Fruit fly (Drosophila melanogaster) whole organism, embryonic: ENCODE results near the gene wam.

Experiments
- Abd-B ChIP-seq: fragments of 200-800 bp; sonication (Bioruptor generic); optimal IDR thresholded peaks from 2 replicates; lab custom pipeline; 2018; ENCODE audit warnings: missing biosample characterization, mild to moderate bottlenecking, missing genetic modification characterization, moderate library complexity
- CG10654 ChIP-seq: fragments of 200-800 bp; sonication (Bioruptor generic); optimal IDR thresholded peaks from 2 replicates; lab custom pipeline; 2016; ENCODE audit warnings: missing biosample characterization, missing genetic modification characterization
- CG1233 ChIP-seq: fragments of 200-800 bp; sonication (Bioruptor generic); optimal IDR thresholded peaks from 4 replicates; lab custom pipeline; 2018; ENCODE audit warnings: missing biosample characterization, mild to moderate bottlenecking, missing genetic modification characterization
- CG12391 ChIP-seq: fragments of 200-800 bp; sonication (Bioruptor generic); optimal IDR thresholded peaks from 3 replicates; lab custom pipeline; 2018; ENCODE audit warnings: missing biosample characterization, mild to moderate bottlenecking, missing genetic modification characterization, moderate library complexity
- CG12942 ChIP-seq: fragments of 200-800 bp; sonication (Bioruptor generic); optimal IDR thresholded peaks from 3 replicates; lab custom pipeline; 2016; ENCODE audit warnings: missing biosample characterization, missing genetic modification characterization
- CG15514 ChIP-seq: fragments of 200-800 bp; sonication (Bioruptor generic); optimal IDR thresholded peaks from 3 replicates; lab custom pipeline; 2017; ENCODE audit warnings: missing biosample characterization, missing genetic modification characterization, mild to moderate bottlenecking, moderate library complexity, missing genetic modification reagents
- CG1602 ChIP-seq: fragments of 200-800 bp; sonication (Bioruptor generic); optimal IDR thresholded peaks from 3 replicates; lab custom pipeline; 2016; ENCODE audit warnings: missing biosample characterization, missing genetic modification characterization
- CG17385 ChIP-seq: fragments of 200-800 bp; sonication (Bioruptor generic); optimal IDR thresholded peaks from 3 replicates; lab custom pipeline; 2018; ENCODE audit warnings: missing biosample characterization, mild to moderate bottlenecking, missing genetic modification characterization
- CG18599 ChIP-seq: fragments of 200-800 bp; sonication (Bioruptor generic); optimal IDR thresholded peaks from 3 replicates; lab custom pipeline; 2017; ENCODE audit warnings: missing biosample characterization, missing genetic modification characterization, mild to moderate bottlenecking, moderate library complexity, missing genetic modification reagents
- CG2678 ChIP-seq: fragments of 200-800 bp; sonication (Bioruptor generic); optimal IDR thresholded peaks from 3 replicates; lab custom pipeline; 2019; ENCODE audit warnings: missing biosample characterization, mild to moderate bottlenecking, missing genetic modification characterization, moderate library complexity
- CG30403 ChIP-seq: fragments of 200-800 bp; sonication (Bioruptor generic); optimal IDR thresholded peaks from 3 replicates; lab custom pipeline; 2016; ENCODE audit warnings: missing biosample characterization, missing genetic modification characterization
- CG3163 ChIP-seq: fragments of 200-800 bp; sonication (Bioruptor generic); optimal IDR thresholded peaks from 3 replicates; lab custom pipeline; 2016; ENCODE audit warnings: missing biosample characterization, missing genetic modification characterization
- CG7839 ChIP-seq: fragments of 200-800 bp; sonication (Bioruptor generic); optimal IDR thresholded peaks from 3 replicates; lab custom pipeline; 2018; ENCODE audit warnings: missing biosample characterization, mild to moderate bottlenecking, missing genetic modification characterization, moderate library complexity
- CG9609 ChIP-seq: fragments of 200-800 bp; sonication (Bioruptor generic); optimal IDR thresholded peaks from 3 replicates; lab custom pipeline; 2016; ENCODE audit warnings: missing biosample characterization, missing genetic modification characterization
- D19B ChIP-seq: fragments of 200-800 bp; sonication (Bioruptor generic); optimal IDR thresholded peaks from 2 replicates; lab custom pipeline; 2017; ENCODE audit warnings: missing biosample characterization, mild to moderate bottlenecking, missing genetic modification characterization
- E2f1 ChIP-seq: fragments of 200-800 bp; sonication (Bioruptor generic); IDR thresholded peaks from 2 replicates; pipeline ENCODE4 v1.3.6; 2022; ENCODE audit warnings: missing biosample characterization, missing genetic modification characterization
- Ets97D ChIP-seq: fragments of 200-800 bp; sonication (Bioruptor generic); optimal IDR thresholded peaks from 3 replicates; lab custom pipeline; 2016; ENCODE audit warnings: missing biosample characterization, missing genetic modification characterization
- Hey ChIP-seq: fragments of 200-800 bp; sonication (Bioruptor generic); optimal IDR thresholded peaks from 3 replicates; lab custom pipeline; 2018; ENCODE audit warnings: missing biosample characterization, mild to moderate bottlenecking, missing genetic modification characterization
- Hsf ChIP-seq: fragments of 200-800 bp; sonication (Bioruptor generic); optimal IDR thresholded peaks from 3 replicates; lab custom pipeline; 2016; ENCODE audit warnings: missing biosample characterization, missing genetic modification characterization
- Lim3 ChIP-seq: fragments of 200-800 bp; sonication (Bioruptor generic); IDR thresholded peaks from 2 replicates; pipeline ENCODE4 v1.3.6; 2022; ENCODE audit warnings: missing biosample characterization, missing genetic modification characterization
- Max ChIP-seq: fragments of 200-800 bp; sonication (Bioruptor generic); optimal IDR thresholded peaks from 2 replicates; lab custom pipeline; 2016; ENCODE audit warnings: missing biosample characterization, mild to moderate bottlenecking, missing genetic modification characterization
- Nf-YC ChIP-seq: fragments of 200-800 bp; optimal IDR thresholded peaks from 3 replicates; lab custom pipeline; 2019; ENCODE audit warnings: missing biosample characterization, mild to moderate bottlenecking, missing genetic modification characterization, moderate library complexity
- Ptx1 ChIP-seq: fragments of 200-800 bp; sonication (Bioruptor generic); IDR thresholded peaks from 2 replicates; pipeline ENCODE4 v1.3.6; 2022; ENCODE audit warnings: missing biosample characterization, missing genetic modification characterization
- Rfx ChIP-seq: fragments of 200-800 bp; sonication (Bioruptor generic); IDR thresholded peaks from 2 replicates; pipeline ENCODE4 v1.3.6; 2022; ENCODE audit warnings: missing biosample characterization, missing genetic modification characterization
- Spps ChIP-seq: fragments of 200-800 bp; sonication (Bioruptor generic); optimal IDR thresholded peaks from 2 replicates; lab custom pipeline; 2018; ENCODE audit warnings: missing biosample characterization, mild to moderate bottlenecking, missing genetic modification characterization
- Xrp1 ChIP-seq: fragments of 200-800 bp; sonication (Bioruptor generic); IDR thresholded peaks from 2 replicates; pipeline ENCODE4 v1.3.6; 2022; ENCODE audit warnings: missing biosample characterization, missing genetic modification characterization
- aop ChIP-seq: fragments of 200-800 bp; sonication (Bioruptor generic); IDR thresholded peaks from 2 replicates; pipeline ENCODE4 v1.3.6; 2022; ENCODE audit warnings: missing biosample characterization, missing genetic modification characterization
- bab2 ChIP-seq: fragments of 200-800 bp; sonication (Bioruptor generic); optimal IDR thresholded peaks from 2 replicates; lab custom pipeline; 2016; ENCODE audit warnings: missing biosample characterization, missing genetic modification characterization
- bigmax ChIP-seq: fragments of 200-800 bp; sonication (Bioruptor generic); optimal IDR thresholded peaks from 2 replicates; lab custom pipeline; 2018; ENCODE audit warnings: missing biosample characterization, mild to moderate bottlenecking, missing genetic modification characterization
- chif ChIP-seq, 2 experiments: fragments of 200-800 bp; sonication (Bioruptor generic); optimal IDR thresholded peaks; 3 replicates each; lab custom pipeline; 2016; ENCODE audit warnings: missing biosample characterization in 2 of 2, missing genetic modification characterization in 2 of 2
- ci ChIP-seq: fragments of 200-800 bp; sonication (Bioruptor generic); IDR thresholded peaks from 3 replicates; pipeline ENCODE4 v1.3.6; 2022; ENCODE audit warnings: missing biosample characterization, missing genetic modification characterization
- cwo ChIP-seq: fragments of 200-800 bp; sonication (Bioruptor generic); optimal IDR thresholded peaks from 3 replicates; lab custom pipeline; 2017; ENCODE audit warnings: missing biosample characterization, missing genetic modification characterization, mild to moderate bottlenecking, moderate library complexity, missing genetic modification reagents
- dmrt99B ChIP-seq: fragments of 200-800 bp; sonication (Bioruptor generic); optimal IDR thresholded peaks from 2 replicates; lab custom pipeline; 2018; ENCODE audit warnings: missing biosample characterization, mild to moderate bottlenecking, missing genetic modification characterization, moderate library complexity
- emc ChIP-seq: fragments of 200-800 bp; sonication (Bioruptor generic); optimal IDR thresholded peaks from 2 replicates; lab custom pipeline; 2016; ENCODE audit warnings: missing biosample characterization, missing genetic modification characterization
- eve ChIP-seq, 2 experiments: fragments of >200 bp; optimal IDR thresholded peaks; 2 replicates each; lab custom pipeline; 2017; ENCODE audit warnings: missing biosample characterization in 2 of 2, missing genetic modification characterization in 2 of 2
- gsb-n ChIP-seq: fragments of 200-800 bp; sonication (Bioruptor generic); optimal IDR thresholded peaks from 3 replicates; lab custom pipeline; 2018; ENCODE audit warnings: missing biosample characterization, mild to moderate bottlenecking, missing genetic modification characterization
- hkb ChIP-seq, 2 experiments: fragments of 200-800 bp in 1 of 2; fragments of >200 bp in 1 of 2; sonication (Bioruptor generic) in 1 of 2; IDR thresholded peaks in 1 of 2; optimal IDR thresholded peaks in 1 of 2; 2 replicates each; pipeline versions ENCODE4 v1.3.6 to Lab custom; 2017 to 2022; ENCODE audit warnings: missing biosample characterization in 1 of 2, missing genetic modification characterization in 1 of 2
- ken ChIP-seq: fragments of 200-800 bp; sonication (Bioruptor generic); IDR thresholded peaks from 3 replicates; pipeline ENCODE4 v1.3.6; 2022; ENCODE audit warnings: missing biosample characterization, missing genetic modification characterization
- luna ChIP-seq: fragments of 200-800 bp; sonication (Bioruptor generic); optimal IDR thresholded peaks from 2 replicates; lab custom pipeline; 2016; ENCODE audit warnings: missing biosample characterization, missing genetic modification characterization
- nau ChIP-seq: fragments of 200-800 bp; sonication (Bioruptor generic); optimal IDR thresholded peaks from 3 replicates; lab custom pipeline; 2017; ENCODE audit warnings: missing biosample characterization, mild to moderate bottlenecking, missing genetic modification characterization, missing genetic modification reagents
- nerfin-1 ChIP-seq: fragments of 200-800 bp; sonication (Bioruptor generic); optimal IDR thresholded peaks from 3 replicates; lab custom pipeline; 2019; ENCODE audit warnings: missing biosample characterization, mild to moderate bottlenecking, missing genetic modification characterization, moderate library complexity
- nmo ChIP-seq: fragments of 200-800 bp; sonication (Bioruptor generic); optimal IDR thresholded peaks from 2 replicates; lab custom pipeline; 2018; ENCODE audit warnings: missing biosample characterization, mild to moderate bottlenecking, missing genetic modification characterization, moderate library complexity
- peb ChIP-seq: fragments of 200-800 bp; sonication (Bioruptor generic); IDR thresholded peaks from 2 replicates; pipeline ENCODE4 v1.3.6; 2022; ENCODE audit warnings: missing biosample characterization, missing genetic modification characterization
- prd ChIP-seq, 3 experiments: fragments of >200 bp in 2 of 3; fragments of 200-800 bp in 1 of 3; sonication (Bioruptor generic) in 1 of 3; optimal IDR thresholded peaks in 2 of 3; IDR thresholded peaks in 1 of 3; 2 replicates in 2 of 3; 3 replicates in 1 of 3; pipeline versions ENCODE4 v1.3.6 to Lab custom; 2017 to 2022; ENCODE audit warnings: missing biosample characterization in 1 of 3, missing genetic modification characterization in 1 of 3
- seq ChIP-seq: fragments of 200-800 bp; sonication (Bioruptor generic); IDR thresholded peaks from 2 replicates; pipeline ENCODE4 v1.3.6; 2022; ENCODE audit warnings: missing biosample characterization, missing genetic modification characterization
- tin ChIP-seq: fragments of 200-800 bp; sonication (Bioruptor generic); optimal IDR thresholded peaks from 3 replicates; lab custom pipeline; 2016; ENCODE audit warnings: missing biosample characterization, missing genetic modification characterization
- trem ChIP-seq: fragments of 200-800 bp; optimal IDR thresholded peaks from 3 replicates; lab custom pipeline; 2019; ENCODE audit warnings: missing biosample characterization, mild to moderate bottlenecking, missing genetic modification characterization, moderate library complexity
- zfh1 ChIP-seq: fragments of 200-800 bp; sonication (Bioruptor generic); IDR thresholded peaks from 3 replicates; pipeline ENCODE4 v1.3.6; 2022; ENCODE audit warnings: missing biosample characterization, missing genetic modification characterization

The wam gene

DNA sequence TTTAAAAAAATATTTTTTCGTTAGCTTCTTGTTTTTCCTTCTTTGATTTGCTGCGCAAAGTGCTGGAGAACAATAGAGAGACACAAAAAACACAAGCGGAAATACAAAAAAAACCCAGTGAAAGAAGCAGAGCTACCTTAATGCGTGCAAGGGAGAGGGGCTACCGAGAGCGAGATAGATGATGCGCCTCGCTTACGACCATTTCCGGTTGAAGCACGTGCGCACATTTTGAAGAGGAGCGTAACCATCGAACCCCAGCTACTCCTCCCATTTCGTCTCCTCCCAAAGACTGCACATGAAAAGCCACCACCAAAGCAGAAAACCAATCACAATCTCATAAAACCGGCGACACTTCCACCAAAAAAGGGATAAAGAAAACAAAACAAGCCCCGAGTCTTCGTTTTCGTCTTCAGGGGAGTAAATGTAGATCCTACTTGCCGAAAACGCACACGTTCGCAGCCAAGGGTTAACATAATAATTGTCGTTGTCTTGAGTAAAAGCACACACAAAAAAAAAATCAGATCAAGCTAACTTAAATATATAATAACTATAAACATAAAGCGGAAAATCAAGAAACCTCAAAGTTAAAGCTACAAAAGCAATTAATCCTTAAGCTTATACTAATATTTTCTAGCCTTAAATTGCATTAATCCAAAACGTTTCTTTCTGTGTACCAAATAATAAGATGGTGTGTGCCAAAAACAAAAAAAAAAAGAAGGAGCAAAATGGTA, 9.4 kb upstream of the wam start (continued):
- peak; percentile 93 for TF ChIP-seq Nf-YC (tag; lab: Kevin White, UChicago)
- peak; percentile 30; the same call in 1 of the 2 replicates for TF ChIP-seq aop (GFP tag; lab: Robert Waterston, UW)
- TF ChIP-seq emc (GFP tag; lab: Kevin White, UChicago): no peak
- TF ChIP-seq CG1233 (GFP tag; lab: Kevin White, UChicago): peak; percentile 9
- TF ChIP-seq Spps (tag; lab: Kevin White, UChicago): peak; percentile 23
- TF ChIP-seq CG2678 (tag; lab: Kevin White, UChicago): peak; percentile 34
- TF ChIP-seq CG12391 (tag; lab: Kevin White, UChicago): peak; percentile 51
- TF ChIP-seq CG12942: peak; percentile 10
- peak; percentile 41 for TF ChIP-seq CG7839 (tag; lab: Kevin White, UChicago)
- TF ChIP-seq tin (GFP tag; lab: Kevin White, UChicago): peak; percentile 13
- peak; percentile 56 for TF ChIP-seq cwo (GFP tag; lab: Kevin White, UChicago)
- no peak for TF ChIP-seq E2f1 (GFP tag; lab: Robert Waterston, UW)
- TF ChIP-seq ci (GFP tag; lab: Robert Waterston, UW): peak; percentile 63
- peak; percentile 72 for TF ChIP-seq Xrp1 (GFP tag; lab: Robert Waterston, UW)
- TF ChIP-seq prd (optimal IDR thresholded peaks at IDR 0.05; lab: Kevin White, UChicago): no peak
- TF ChIP-seq prd (GFP tag; IDR thresholded peaks at IDR 0.05; lab: Robert Waterston, UW): peak; percentile 51; the same call in 2 of the 3 replicates
- TF ChIP-seq chif (GFP tag; optimal IDR thresholded peaks at IDR 0.05; lab: Kevin White, UChicago): peak in 1 of 2 experiments; percentile 49
- peak; percentile 44; the same call in 1 of the 2 replicates for TF ChIP-seq seq
- peak; percentile 54; the same call in 1 of the 2 replicates for TF ChIP-seq Rfx
- no peak for TF ChIP-seq bigmax
- peak; percentile 68; the same call in 2 of the 3 replicates for TF ChIP-seq zfh1 (GFP tag; lab: Robert Waterston, UW)
- peak; percentile 83 for TF ChIP-seq Ets97D (GFP tag; lab: Kevin White, UChicago)
- TF ChIP-seq nerfin-1: no peak
- TF ChIP-seq gsb-n (tag; lab: Kevin White, UChicago): peak; percentile 37
- TF ChIP-seq hkb (optimal IDR thresholded peaks at IDR 0.05; lab: Kevin White, UChicago): no peak
- peak; percentile 20; the same call in 1 of the 2 replicates for TF ChIP-seq hkb (GFP tag; IDR thresholded peaks at IDR 0.05; lab: Robert Waterston, UW)
- no peak for TF ChIP-seq CG3163 (GFP tag; lab: Kevin White, UChicago)
- peak; percentile 20 for TF ChIP-seq dmrt99B (tag; lab: Kevin White, UChicago)
- TF ChIP-seq Abd-B (GFP tag; lab: Kevin White, UChicago): peak; percentile 35
- no peak for TF ChIP-seq luna (GFP tag; lab: Kevin White, UChicago)
- no peak for TF ChIP-seq nau (GFP tag; lab: Kevin White, UChicago)
- TF ChIP-seq Ptx1: peak; percentile 22; the same call in 1 of the 2 replicates
- peak; percentile 38 for TF ChIP-seq CG1602 (GFP tag; lab: Kevin White, UChicago)
- TF ChIP-seq D19B (GFP tag; lab: Kevin White, UChicago): no peak
- TF ChIP-seq eve (GFP tag; optimal IDR thresholded peaks at IDR 0.05; lab: Kevin White, UChicago): peak in 1 of 2 experiments; percentile 47
- peak; percentile 8 for TF ChIP-seq Hey
- TF ChIP-seq peb (GFP tag; lab: Robert Waterston, UW): no peak
- TF ChIP-seq CG17385 (GFP tag; lab: Kevin White, UChicago): peak; percentile 61
- peak; percentile 5 for TF ChIP-seq Hsf (GFP tag; lab: Kevin White, UChicago)
- TF ChIP-seq CG18599 (GFP tag; lab: Kevin White, UChicago): no peak
- no peak for TF ChIP-seq ken (GFP tag; lab: Robert Waterston, UW)
- peak; percentile 20 for TF ChIP-seq CG10654 (GFP tag; lab: Kevin White, UChicago)
- peak; percentile 32 for TF ChIP-seq CG30403 (GFP tag; lab: Kevin White, UChicago)
- TF ChIP-seq nmo (GFP tag; lab: Kevin White, UChicago): peak; percentile 50
- no peak for TF ChIP-seq CG9609 (GFP tag; lab: Kevin White, UChicago)
- peak; percentile 36 for TF ChIP-seq trem
- peak; percentile 54 for TF ChIP-seq CG15514 (GFP tag; lab: Kevin White, UChicago)
- no peak for TF ChIP-seq bab2 (GFP tag; lab: Kevin White, UChicago)
- TF ChIP-seq Lim3 (GFP tag; lab: Robert Waterston, UW): no peak
- peak; percentile 20 for TF ChIP-seq Max (GFP tag; lab: Kevin White, UChicago)
